Fruit fly (Drosophila melanogaster): ENCODE data around the gene WDR79.

The WDR79 gene

DNA sequence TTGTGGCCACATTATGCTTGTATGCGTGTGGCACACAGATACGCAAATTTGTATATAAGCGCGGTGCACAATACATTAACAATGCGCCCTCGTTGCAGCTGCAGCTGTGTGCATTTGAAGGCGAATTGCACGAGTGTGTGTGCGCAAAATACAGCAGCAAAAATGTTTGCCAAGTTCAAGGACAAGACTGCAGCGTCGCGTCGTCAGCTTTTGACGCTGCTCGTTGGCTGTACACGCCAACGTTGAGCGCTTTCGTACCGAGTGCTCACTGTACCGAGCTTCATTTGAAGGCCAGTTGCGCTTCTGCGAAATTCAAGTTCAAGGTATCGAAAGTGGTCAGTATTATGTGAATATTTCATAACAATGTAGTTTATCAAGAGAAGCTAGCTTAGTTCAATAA lies 40.8 kb downstream of the WDR79 start:
- TF ChIP-seq rn (GFP tag; IDR thresholded peaks at IDR 0.05), result no peak
- no peak for TF ChIP-seq gl (tag; optimal IDR thresholded peaks at IDR 0.05)
- no peak for TF ChIP-seq CG34367 (tag; optimal IDR thresholded peaks at IDR 0.05)
- no peak for TF ChIP-seq Pif1A (GFP tag; optimal IDR thresholded peaks at IDR 0.05)

- TF ChIP-seq CG32121 (GFP tag; IDR thresholded peaks at IDR 0.05) (no peak), CG12605 (GFP tag; IDR thresholded peaks at IDR 0.05) (no peak), CG13204 (GFP tag; optimal IDR thresholded peaks at IDR 0.05) (no peak), CG4496 (GFP tag; IDR thresholded peaks at IDR 0.05) (no peak), CG8159 (tag; optimal IDR thresholded peaks at IDR 0.05) (no peak), Pif1A (GFP tag; optimal IDR thresholded peaks at IDR 0.05) (no peak), Ets98B (GFP tag; IDR thresholded peaks at IDR 0.05) (no peak), rn (GFP tag; IDR thresholded peaks at IDR 0.05) (no peak), CG9948 (tag; optimal IDR thresholded peaks at IDR 0.05) (no peak)
Measured at dm6 chr2L:6085733-6086317, 41.8 kb downstream of the WDR79 start.

DNA sequence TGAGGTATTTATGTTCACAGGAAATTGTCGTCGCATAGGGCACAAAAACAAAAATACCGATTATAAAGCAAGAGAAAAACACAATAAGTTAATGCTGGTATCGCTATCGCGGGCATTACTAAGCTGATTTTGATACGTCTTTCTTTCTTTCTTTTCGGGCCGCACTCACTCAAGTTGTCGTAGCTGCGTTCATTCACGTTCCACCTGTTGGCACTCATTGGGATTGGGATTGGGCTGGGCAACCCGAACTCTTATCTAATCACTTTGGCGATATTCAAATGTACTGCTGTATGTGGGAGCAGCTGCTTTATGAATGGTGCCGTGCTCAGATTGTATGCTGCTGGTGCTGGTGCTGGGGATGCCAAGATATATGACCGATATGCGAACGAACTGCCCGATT lies 42.9 kb downstream of the WDR79 start:
- TF ChIP-seq EcR (GFP tag; optimal IDR thresholded peaks at IDR 0.05) (no peak), CG12605 (GFP tag; IDR thresholded peaks at IDR 0.05) (no peak), CG8301 (tag; optimal IDR thresholded peaks at IDR 0.05) (no peak), Ets98B (GFP tag; IDR thresholded peaks at IDR 0.05) (no peak), CG8159 (tag; optimal IDR thresholded peaks at IDR 0.05) (no peak), CG13204 (GFP tag; optimal IDR thresholded peaks at IDR 0.05) (no peak), fd96Ca (GFP tag; IDR thresholded peaks at IDR 0.05) (no peak), CG10348 (GFP tag; IDR thresholded peaks at IDR 0.05) (no peak), CG17806 (tag; optimal IDR thresholded peaks at IDR 0.05) (no peak), CG32121 (GFP tag; IDR thresholded peaks at IDR 0.05) (no peak), Pif1A (GFP tag; optimal IDR thresholded peaks at IDR 0.05) (no peak), rn (GFP tag; IDR thresholded peaks at IDR 0.05) (no peak), CG14655 (GFP tag; optimal IDR thresholded peaks at IDR 0.05) (no peak), gl (tag; optimal IDR thresholded peaks at IDR 0.05) (no peak), Snoo (tag; optimal IDR thresholded peaks at IDR 0.05) (no peak), CG4496 (GFP tag; IDR thresholded peaks at IDR 0.05) (no peak), CG9948 (tag; optimal IDR thresholded peaks at IDR 0.05) (no peak)

dm6 chr2L:6082936-6083627 lies 44.5 kb downstream of the WDR79 start:
- TF ChIP-seq gl (tag; optimal IDR thresholded peaks at IDR 0.05), result no peak
- TF ChIP-seq EcR (GFP tag; optimal IDR thresholded peaks at IDR 0.05), result no peak
- TF ChIP-seq CG10348 (GFP tag; IDR thresholded peaks at IDR 0.05), result no peak
- no peak for TF ChIP-seq fd96Ca (GFP tag; IDR thresholded peaks at IDR 0.05)
- no peak for TF ChIP-seq CG15710 (tag; optimal IDR thresholded peaks at IDR 0.05)
- no peak; the same call in 1 of the 2 replicates for TF ChIP-seq Ets98B (GFP tag; IDR thresholded peaks at IDR 0.05)
- TF ChIP-seq CG34367 (tag; optimal IDR thresholded peaks at IDR 0.05), result no peak

dm6 chr2L:6082157-6082645 lies 45.4 kb downstream of the WDR79 start, which contains the start of gene Kr-h1:
Gene Kr-h1, plus strand, starts transcription at chr2L:6082603.
- TF ChIP-seq CG17806 (tag; optimal IDR thresholded peaks at IDR 0.05) (no peak), CG4496 (GFP tag; IDR thresholded peaks at IDR 0.05) (no peak), CG13204 (GFP tag; optimal IDR thresholded peaks at IDR 0.05) (no peak), CG14655 (GFP tag; optimal IDR thresholded peaks at IDR 0.05) (no peak), Snoo (tag; optimal IDR thresholded peaks at IDR 0.05) (no peak), CG10348 (GFP tag; IDR thresholded peaks at IDR 0.05) (no peak), CG8159 (tag; optimal IDR thresholded peaks at IDR 0.05) (no peak), gl (tag; optimal IDR thresholded peaks at IDR 0.05) (no peak), EcR (GFP tag; optimal IDR thresholded peaks at IDR 0.05) (no peak), CG34367 (tag; optimal IDR thresholded peaks at IDR 0.05) (no peak), rn (GFP tag; IDR thresholded peaks at IDR 0.05) (no peak), Ets98B (GFP tag; IDR thresholded peaks at IDR 0.05) (no peak), CG32121 (GFP tag; IDR thresholded peaks at IDR 0.05) (no peak), CG8301 (tag; optimal IDR thresholded peaks at IDR 0.05) (no peak), CG15710 (tag; optimal IDR thresholded peaks at IDR 0.05) (no peak), D1 (tag; optimal IDR thresholded peaks at IDR 0.05) (no peak), Pif1B (GFP tag; optimal IDR thresholded peaks at IDR 0.05) (no peak)

dm6 chr2L:6081134-6081832 lies 46.3 kb downstream of the WDR79 start:
- TF ChIP-seq CG9948 (tag; optimal IDR thresholded peaks at IDR 0.05) (no peak), fd96Ca (GFP tag; IDR thresholded peaks at IDR 0.05) (no peak), CG14655 (GFP tag; optimal IDR thresholded peaks at IDR 0.05) (no peak), EcR (GFP tag; optimal IDR thresholded peaks at IDR 0.05) (peak; percentile 60), CG12605 (GFP tag; IDR thresholded peaks at IDR 0.05) (no peak), CG10348 (GFP tag; IDR thresholded peaks at IDR 0.05) (no peak), rn (GFP tag; IDR thresholded peaks at IDR 0.05) (no peak), gl (tag; optimal IDR thresholded peaks at IDR 0.05) (no peak), CG8159 (tag; optimal IDR thresholded peaks at IDR 0.05) (no peak), CG15710 (tag; optimal IDR thresholded peaks at IDR 0.05) (no peak), CG13204 (GFP tag; optimal IDR thresholded peaks at IDR 0.05) (no peak), CG4496 (GFP tag; IDR thresholded peaks at IDR 0.05) (peak; percentile 42; the same call in 1 of the 3 replicates), Pif1A (GFP tag; optimal IDR thresholded peaks at IDR 0.05) (no peak), CG8301 (tag; optimal IDR thresholded peaks at IDR 0.05) (no peak), Snoo (tag; optimal IDR thresholded peaks at IDR 0.05) (peak; percentile 30), CG17806 (tag; optimal IDR thresholded peaks at IDR 0.05) (no peak), Ets98B (GFP tag; IDR thresholded peaks at IDR 0.05) (no peak)
